Worm (Caenorhabditis elegans) whole organism, L4 larva: ENCODE data around the gene F52D2.5.
A peak's percentile ranks its signal among the peaks of the same experiment; 100 is the strongest.

ENCODE experiments used
- T20F7.1 ChIP-seq: fragments of 200-800 bp; sonication (Bioruptor generic); optimal IDR thresholded peaks from 2 replicates; lab custom pipeline; 2018; ENCODE audit warnings: mild to moderate bottlenecking, missing genetic modification characterization, missing compliant biosample characterization
- Y48G9A.11 ChIP-seq: fragments of 200-800 bp; sonication (Bioruptor generic); IDR thresholded peaks from 2 replicates; pipeline ENCODE4 v1.3.6; 2022; ENCODE audit warnings: missing genetic modification reagents, missing genetic modification characterization, missing compliant biosample characterization
- Y5F2A.4 ChIP-seq: fragments of 200-800 bp; sonication (Bioruptor generic); optimal IDR thresholded peaks from 2 replicates; lab custom pipeline; 2018; ENCODE audit warnings: mild to moderate bottlenecking, missing genetic modification characterization, missing compliant biosample characterization
- ZK337.2 ChIP-seq: fragments of 200-800 bp; sonication (Bioruptor generic); IDR thresholded peaks from 2 replicates; pipeline ENCODE4 v1.3.6; 2022; ENCODE audit warnings: missing genetic modification reagents, missing genetic modification characterization, missing compliant biosample characterization
- aha-1 ChIP-seq: fragments of 150-350 bp; peaks from one replicate; lab custom pipeline; 2014; ENCODE audit warnings: missing biosample characterization, missing genetic modification characterization
- attf-4 ChIP-seq: sonication (generic microtip); optimal IDR thresholded peaks from 3 replicates; lab custom pipeline; 2017; ENCODE audit warnings: missing biosample characterization, missing genetic modification characterization
- ceh-28 ChIP-seq: fragments of 150-350 bp; optimal IDR thresholded peaks from 2 replicates; lab custom pipeline; 2014; ENCODE audit warnings: missing biosample characterization, missing genetic modification reagents, missing genetic modification characterization
- ceh-44 ChIP-seq: fragments of 200-800 bp; sonication (Bioruptor generic); IDR thresholded peaks from 2 replicates; pipeline ENCODE4 v1.3.6; 2022; ENCODE audit warnings: missing genetic modification reagents, missing genetic modification characterization, missing compliant biosample characterization
- daf-16 ChIP-seq, 3 experiments: sonication (generic microtip); optimal IDR thresholded peaks; 2 replicates each; lab custom pipeline; 2016 to 2017; ENCODE audit warnings: missing genetic modification characterization in 3 of 3, missing genetic modification reagents in 3 of 3, mild to moderate bottlenecking in 2 of 3, missing compliant biosample characterization in 2 of 3, missing biosample characterization in 1 of 3, moderate library complexity in 1 of 3
- daf-19 ChIP-seq: fragments of 200-800 bp; sonication (Bioruptor generic); conservative IDR thresholded peaks from 2 replicates; pipeline ENCODE4 v1.3.6; 2022; ENCODE audit warnings: missing genetic modification characterization, missing compliant biosample characterization
- dmd-6 ChIP-seq: fragments of 200-800 bp; sonication (Bioruptor generic); IDR thresholded peaks from 2 replicates; pipeline ENCODE4 v1.3.6; 2022; ENCODE audit warnings: missing genetic modification reagents, missing genetic modification characterization, missing compliant biosample characterization
- dmd-8 ChIP-seq: fragments of 200-800 bp; sonication (Bioruptor generic); IDR thresholded peaks from 2 replicates; pipeline ENCODE4 v1.3.6; 2022; ENCODE audit warnings: missing genetic modification characterization, missing compliant biosample characterization
- dmd-9 ChIP-seq: fragments of 200-800 bp; sonication (Bioruptor generic); IDR thresholded peaks from 2 replicates; pipeline ENCODE4 v1.3.6; 2022; ENCODE audit warnings: missing genetic modification reagents, missing genetic modification characterization, missing compliant biosample characterization
- dpl-1 ChIP-seq: fragments of 150-350 bp; optimal IDR thresholded peaks from 2 replicates; lab custom pipeline; 2014; ENCODE audit warnings: missing biosample characterization, missing genetic modification reagents, missing genetic modification characterization
- duxl-1 ChIP-seq: sonication (generic microtip); optimal IDR thresholded peaks from 2 replicates; lab custom pipeline; 2016; ENCODE audit warnings: mild to moderate bottlenecking, missing genetic modification characterization, moderate library complexity, missing compliant biosample characterization; ENCODE audit not compliant: poor library complexity
- dve-1 ChIP-seq: sonication (generic microtip); optimal IDR thresholded peaks from 2 replicates; lab custom pipeline; 2017; ENCODE audit warnings: antibody characterized with exemption, mild to moderate bottlenecking, missing genetic modification characterization, missing compliant biosample characterization; ENCODE audit not compliant: insufficient read depth
- egl-43 ChIP-seq: fragments of 200-800 bp; sonication (Bioruptor generic); IDR thresholded peaks from 2 replicates; pipeline ENCODE4 v1.3.6; 2022; ENCODE audit warnings: missing genetic modification reagents, missing genetic modification characterization, missing compliant biosample characterization
- hif-1 ChIP-seq, 2 experiments: sonication (generic microtip); optimal IDR thresholded peaks; 2 replicates each; lab custom pipeline; 2016 to 2017; ENCODE audit warnings: missing compliant biosample characterization in 2 of 2, missing genetic modification characterization in 2 of 2, missing genetic modification reagents in 2 of 2, missing genotype in 2 of 2, mild to moderate bottlenecking in 1 of 2
- hlh-11 ChIP-seq: fragments of 200-800 bp; sonication (Bioruptor generic); optimal IDR thresholded peaks from 2 replicates; lab custom pipeline; 2018; ENCODE audit warnings: mild to moderate bottlenecking, missing genetic modification characterization, missing compliant biosample characterization
- hlh-30 ChIP-seq: sonication (generic microtip); optimal IDR thresholded peaks from 2 replicates; lab custom pipeline; 2017; ENCODE audit warnings: antibody characterized with exemption, mild to moderate bottlenecking, missing genetic modification characterization, missing compliant biosample characterization; ENCODE audit not compliant: insufficient read depth
- lin-1 ChIP-seq: fragments of 200-800 bp; sonication (Bioruptor generic); IDR thresholded peaks from 2 replicates; pipeline ENCODE4 v1.3.6; 2022; ENCODE audit warnings: missing genetic modification reagents, missing genetic modification characterization, missing compliant biosample characterization
- lin-13 ChIP-seq: fragments of 150-350 bp; optimal IDR thresholded peaks from 2 replicates; lab custom pipeline; 2014; ENCODE audit warnings: missing biosample characterization, missing genetic modification reagents, missing genetic modification characterization
- lsy-2 ChIP-seq, 2 experiments: fragments of 150-350 bp in 1 of 2; sonication (generic microtip) in 1 of 2; optimal IDR thresholded peaks; 2 replicates each; lab custom pipeline; 2014 to 2017; ENCODE audit warnings: missing biosample characterization in 2 of 2, missing genetic modification characterization in 2 of 2
- mep-1 ChIP-seq: fragments of 150-350 bp; sonication (generic microtip); optimal IDR thresholded peaks from 3 replicates; lab custom pipeline; 2014; ENCODE audit warnings: missing biosample characterization, missing genetic modification characterization
- mes-2 ChIP-seq: sonication (generic microtip); optimal IDR thresholded peaks from 2 replicates; lab custom pipeline; 2016; ENCODE audit warnings: missing genotype, mild to moderate bottlenecking, missing genetic modification characterization, missing compliant biosample characterization; ENCODE audit not compliant: poor library complexity, severe bottlenecking
- nhr-102 ChIP-seq: sonication (generic microtip); optimal IDR thresholded peaks from 2 replicates; lab custom pipeline; 2016; ENCODE audit warnings: mild to moderate bottlenecking, missing genetic modification characterization, moderate library complexity, missing compliant biosample characterization
- nhr-11 ChIP-seq: fragments of 150-350 bp; optimal IDR thresholded peaks from 2 replicates; lab custom pipeline; 2014; ENCODE audit warnings: missing biosample characterization, missing genetic modification characterization
- nhr-111 ChIP-seq: fragments of 200-800 bp; sonication (Bioruptor generic); optimal IDR thresholded peaks from 2 replicates; lab custom pipeline; 2018; ENCODE audit warnings: mild to moderate bottlenecking, missing genetic modification characterization, missing compliant biosample characterization
- nhr-28 ChIP-seq: fragments of 150-350 bp; optimal IDR thresholded peaks from 2 replicates; lab custom pipeline; 2014; ENCODE audit warnings: missing biosample characterization, missing genetic modification characterization
- nhr-41 ChIP-seq: fragments of 200-800 bp; sonication (Bioruptor generic); IDR thresholded peaks from 2 replicates; pipeline ENCODE4 v1.3.6; 2022; ENCODE audit warnings: missing genetic modification reagents, missing genetic modification characterization, missing compliant biosample characterization
- nhr-42 ChIP-seq: fragments of 200-800 bp; sonication (Bioruptor generic); IDR thresholded peaks from 2 replicates; pipeline ENCODE4 v1.3.6; 2022; ENCODE audit warnings: missing genetic modification characterization, missing compliant biosample characterization
- nhr-48 ChIP-seq: sonication (generic microtip); optimal IDR thresholded peaks from 2 replicates; lab custom pipeline; 2016; ENCODE audit warnings: mild to moderate bottlenecking, missing genetic modification characterization, missing compliant biosample characterization
- nhr-77 ChIP-seq: fragments of 150-350 bp; optimal IDR thresholded peaks from 2 replicates; lab custom pipeline; 2014; ENCODE audit warnings: missing biosample characterization, missing genetic modification characterization
- php-3 ChIP-seq: fragments of 200-800 bp; sonication (Bioruptor generic); IDR thresholded peaks from 2 replicates; pipeline ENCODE4 v1.3.6; 2022; ENCODE audit warnings: missing genetic modification reagents, missing genetic modification characterization, missing compliant biosample characterization
- pqm-1 ChIP-seq: sonication (generic microtip); optimal IDR thresholded peaks from 2 replicates; lab custom pipeline; 2017; ENCODE audit warnings: missing biosample characterization, missing genetic modification characterization
- saeg-2 ChIP-seq: fragments of 200-800 bp; sonication (Bioruptor generic); IDR thresholded peaks from 2 replicates; pipeline ENCODE4 v1.3.6; 2022; ENCODE audit warnings: missing genetic modification reagents, missing genetic modification characterization, missing compliant biosample characterization
- sdz-12 ChIP-seq: fragments of 200-800 bp; sonication (Bioruptor generic); optimal IDR thresholded peaks from 2 replicates; lab custom pipeline; 2018; ENCODE audit warnings: mild to moderate bottlenecking, missing genetic modification characterization, missing compliant biosample characterization
- snpc-4 ChIP-seq: fragments of 150-350 bp; optimal IDR thresholded peaks from 2 replicates; lab custom pipeline; 2014; ENCODE audit warnings: missing biosample characterization, missing genetic modification characterization
- spr-1 ChIP-seq: sonication (generic microtip); optimal IDR thresholded peaks from 2 replicates; lab custom pipeline; 2016; ENCODE audit warnings: mild to moderate bottlenecking, missing genetic modification characterization, missing compliant biosample characterization
- unc-39 ChIP-seq: sonication (generic microtip); optimal IDR thresholded peaks from 2 replicates; lab custom pipeline; 2017; ENCODE audit warnings: missing biosample characterization, missing genetic modification characterization
- unc-62 ChIP-seq, 3 experiments: fragments of 150-350 bp in 1 of 3; sonication (generic microtip); optimal IDR thresholded peaks in 2 of 3; peaks in 1 of 3; 1 replicate in 1 of 3; 2 replicates in 2 of 3; lab custom pipeline; 2014 to 2017; ENCODE audit warnings: missing biosample characterization in 3 of 3, missing genetic modification characterization in 3 of 3, missing genetic modification reagents in 3 of 3, missing genotype in 1 of 3
- ztf-11 ChIP-seq: fragments of 150-350 bp; optimal IDR thresholded peaks from 2 replicates; lab custom pipeline; 2014; ENCODE audit warnings: missing biosample characterization, missing genetic modification characterization
- ztf-7 ChIP-seq: fragments of 150-350 bp; optimal IDR thresholded peaks from 2 replicates; lab custom pipeline; 2014; ENCODE audit warnings: missing biosample characterization, missing genetic modification characterization

F52D2.5 gene

ce11 chrX:2018211-2018610, 43.6 kb upstream of the F52D2.5 start (continued):
- TF ChIP-seq snpc-4 (tag; lab: Kevin White, UChicago): no peak
- TF ChIP-seq ceh-44 (GFP tag; lab: Robert Waterston, UW): no peak
- no peak for TF ChIP-seq Y5F2A.4 (GFP tag; lab: Kevin White, UChicago)
- TF ChIP-seq sdz-12 (GFP tag; lab: Kevin White, UChicago): no peak
- no peak for TF ChIP-seq ztf-11 (tag; lab: Kevin White, UChicago)
- no peak for TF ChIP-seq ZK337.2 (GFP tag; lab: Robert Waterston, UW)
- peak; percentile 91 for TF ChIP-seq pqm-1
- no peak for TF ChIP-seq Y48G9A.11 (GFP tag; lab: Robert Waterston, UW)
- no peak for TF ChIP-seq nhr-42 (GFP tag; lab: Robert Waterston, UW)
- no peak for TF ChIP-seq daf-19 (GFP tag; lab: Robert Waterston, UW)
- no peak for TF ChIP-seq ceh-28 (tag; lab: Kevin White, UChicago)
- TF ChIP-seq dpl-1 (GFP tag; lab: Kevin White, UChicago): no peak
- TF ChIP-seq nhr-28 (tag; lab: Kevin White, UChicago): peak; percentile 49
- TF ChIP-seq dmd-8 (GFP tag; lab: Robert Waterston, UW): no peak
- TF ChIP-seq hlh-30 (tag; lab: Kevin White, UChicago): peak; percentile 21
- no peak for TF ChIP-seq spr-1
- TF ChIP-seq php-3 (GFP tag; lab: Robert Waterston, UW): peak; percentile 70
- no peak for TF ChIP-seq nhr-102 (tag; lab: Kevin White, UChicago)
- no peak for TF ChIP-seq unc-39 (tag; lab: Kevin White, UChicago)
- no peak for TF ChIP-seq lsy-2 (tag; optimal IDR thresholded peaks at IDR 0.05; lab: Kevin White, UChicago)
- no peak for TF ChIP-seq duxl-1 (tag; lab: Kevin White, UChicago)
- TF ChIP-seq T20F7.1: no peak
- TF ChIP-seq dve-1 (tag; lab: Kevin White, UChicago): peak; percentile 19

ce11 chrX:2014521-2014920, 39.9 kb upstream of the F52D2.5 start:
- TF ChIP-seq nhr-28 (tag; lab: Kevin White, UChicago) (peak; percentile 80), mes-2 (tag; lab: Kevin White, UChicago) (peak; percentile 20), lsy-2 (tag; optimal IDR thresholded peaks at IDR 0.05; lab: Kevin White, UChicago) (peak in 1 of 2 experiments; percentile 18), dmd-6 (GFP tag; lab: Robert Waterston, UW) (peak; percentile 87), aha-1 (tag; lab: Kevin White, UChicago) (peak; percentile 86), hif-1 (tag; optimal IDR thresholded peaks at IDR 0.05; lab: Kevin White, UChicago) (peak in 1 of 2 experiments; percentile 17), egl-43 (GFP tag; lab: Robert Waterston, UW) (no peak), nhr-48 (tag; lab: Kevin White, UChicago) (peak; percentile 50), ztf-7 (no peak), pqm-1 (peak; percentile 80), hlh-30 (tag; lab: Kevin White, UChicago) (peak; percentile 24), snpc-4 (tag; lab: Kevin White, UChicago) (no peak), daf-16 (GFP tag; optimal IDR thresholded peaks at IDR 0.05; lab: Kevin White, UChicago) (peak in 1 of 2 experiments; percentile 43), daf-16 (tag; optimal IDR thresholded peaks at IDR 0.05; lab: Kevin White, UChicago) (peak; percentile 51), php-3 (GFP tag; lab: Robert Waterston, UW) (peak; percentile 76), nhr-41 (no peak), unc-62 (GFP tag; optimal IDR thresholded peaks at IDR 0.05 in 1 of 2; lab: Kevin White, UChicago) (peak in 1 of 2 experiments; percentile 89), unc-62 (tag; optimal IDR thresholded peaks at IDR 0.05; lab: Kevin White, UChicago) (no peak), attf-4 (tag; lab: Kevin White, UChicago) (no peak), Y48G9A.11 (GFP tag; lab: Robert Waterston, UW) (no peak), nhr-111 (GFP tag; lab: Kevin White, UChicago) (no peak), nhr-11 (tag; lab: Kevin White, UChicago) (no peak), mep-1 (tag; lab: Kevin White, UChicago) (peak; percentile 24), dve-1 (tag; lab: Kevin White, UChicago) (peak; percentile 80), lin-13 (GFP tag; lab: Kevin White, UChicago) (no peak), saeg-2 (GFP tag; lab: Robert Waterston, UW) (no peak), ztf-11 (tag; lab: Kevin White, UChicago) (no peak), hlh-11 (tag; lab: Kevin White, UChicago) (peak; percentile 77), dmd-9 (GFP tag; lab: Robert Waterston, UW) (no peak), lin-1 (GFP tag; lab: Robert Waterston, UW) (peak; percentile 69; the same call in 1 of the 2 replicates), nhr-77 (tag; lab: Kevin White, UChicago) (peak; percentile 41), ceh-28 (tag; lab: Kevin White, UChicago) (no peak)
